Worm (Caenorhabditis elegans) whole organism, young adult: Measurements from ENCODE around the gene stg-2.

Source experiments
- B0019.2 ChIP-seq: fragments of 200-800 bp; sonication (Bioruptor generic); conservative IDR thresholded peaks from 2 replicates; pipeline ENCODE4 v1.3.6; 2022; ENCODE audit warnings: missing genetic modification reagents, missing genetic modification characterization, missing compliant biosample characterization
- B0035.1 ChIP-seq: sonication (generic microtip); optimal IDR thresholded peaks from 2 replicates; lab custom pipeline; 2016; ENCODE audit warnings: missing genetic modification characterization, mild to moderate bottlenecking, missing compliant biosample characterization, missing genotype, missing genetic modification reagents
- B0336.3 ChIP-seq: fragments of 200-800 bp; sonication (Bioruptor generic); IDR thresholded peaks from 2 replicates; pipeline ENCODE4 v1.3.6; 2022; ENCODE audit warnings: missing genetic modification characterization, missing compliant biosample characterization
- F22D6.2 ChIP-seq: sonication (generic microtip); optimal IDR thresholded peaks from 2 replicates; lab custom pipeline; 2016; ENCODE audit warnings: mild to moderate bottlenecking, missing genetic modification characterization, missing compliant biosample characterization
- F33H1.4 ChIP-seq: fragments of 200-800 bp; sonication (Bioruptor generic); IDR thresholded peaks from 2 replicates; pipeline ENCODE4 v1.3.6; 2022; ENCODE audit warnings: missing genetic modification reagents, missing genetic modification characterization, missing compliant biosample characterization
- F37B4.10 ChIP-seq: fragments of 200-800 bp; sonication (Bioruptor generic); IDR thresholded peaks from 2 replicates; pipeline ENCODE4 v1.3.6; 2022; ENCODE audit warnings: missing genetic modification characterization, missing compliant biosample characterization
- F39B2.1 ChIP-seq: fragments of 200-800 bp; sonication (Bioruptor generic); IDR thresholded peaks from 2 replicates; pipeline ENCODE4 v1.3.6; 2022; ENCODE audit warnings: missing genetic modification reagents, missing genetic modification characterization, missing compliant biosample characterization
- T26A5.8 ChIP-seq: sonication (generic microtip); optimal IDR thresholded peaks from 2 replicates; lab custom pipeline; 2016; ENCODE audit warnings: missing genetic modification characterization, missing compliant biosample characterization
- Y67H2A.10 ChIP-seq: fragments of 200-800 bp; sonication (Bioruptor generic); conservative IDR thresholded peaks from 2 replicates; pipeline ENCODE4 v1.3.6; 2022; ENCODE audit warnings: missing genetic modification reagents, missing genetic modification characterization, missing compliant biosample characterization
- akir-1 ChIP-seq: fragments of 200-800 bp; sonication (Bioruptor generic); optimal IDR thresholded peaks from 2 replicates; lab custom pipeline; 2018; ENCODE audit warnings: mild to moderate bottlenecking, missing genetic modification characterization, moderate library complexity, missing compliant biosample characterization
- atf-7 ChIP-seq: sonication (generic microtip); optimal IDR thresholded peaks from 2 replicates; lab custom pipeline; 2017; ENCODE audit warnings: mild to moderate bottlenecking, missing genetic modification characterization, missing compliant biosample characterization
- attf-6 ChIP-seq: fragments of 200-800 bp; sonication (Bioruptor generic); IDR thresholded peaks from 2 replicates; pipeline ENCODE4 v1.3.6; 2022; ENCODE audit warnings: missing genetic modification reagents, missing genetic modification characterization, missing compliant biosample characterization
- bed-1 ChIP-seq: fragments of 200-800 bp; sonication (Bioruptor generic); IDR thresholded peaks from 2 replicates; pipeline ENCODE4 v1.3.6; 2022; ENCODE audit warnings: missing genetic modification reagents, missing genetic modification characterization, missing compliant biosample characterization
- bed-2 ChIP-seq: fragments of 200-800 bp; sonication (Bioruptor generic); IDR thresholded peaks from 2 replicates; pipeline ENCODE4 v1.3.6; 2022; ENCODE audit warnings: missing genetic modification reagents, missing genetic modification characterization, missing compliant biosample characterization
- ccch-3 ChIP-seq: fragments of 200-800 bp; sonication (Bioruptor generic); optimal IDR thresholded peaks from 2 replicates; lab custom pipeline; 2018; ENCODE audit warnings: mild to moderate bottlenecking, missing genetic modification characterization, missing compliant biosample characterization
- cebp-1 ChIP-seq, 2 experiments: fragments of 200-800 bp in 1 of 2; sonication (Bioruptor generic) in 1 of 2; sonication (generic microtip) in 1 of 2; IDR thresholded peaks in 1 of 2; optimal IDR thresholded peaks in 1 of 2; 2 replicates each; pipeline versions ENCODE4 v1.3.6 to Lab custom; 2017 to 2022; ENCODE audit warnings: missing compliant biosample characterization in 2 of 2, missing genetic modification characterization in 2 of 2, mild to moderate bottlenecking in 1 of 2, missing genetic modification reagents in 1 of 2, moderate library complexity in 1 of 2
- ceh-27 ChIP-seq: fragments of 200-800 bp; sonication (Bioruptor generic); optimal IDR thresholded peaks from 2 replicates; lab custom pipeline; 2018; ENCODE audit warnings: mild to moderate bottlenecking, missing genetic modification characterization, moderate library complexity, missing compliant biosample characterization
- die-1 ChIP-seq: sonication (generic microtip); optimal IDR thresholded peaks from 2 replicates; lab custom pipeline; 2016; ENCODE audit warnings: missing genotype, mild to moderate bottlenecking, missing genetic modification characterization, missing compliant biosample characterization
- dox-1 ChIP-seq: fragments of 200-800 bp; sonication (Bioruptor generic); IDR thresholded peaks from 2 replicates; pipeline ENCODE4 v1.3.6; 2022; ENCODE audit warnings: missing genetic modification reagents, missing genetic modification characterization, missing compliant biosample characterization
- dpff-1 ChIP-seq: sonication (generic microtip); optimal IDR thresholded peaks from 2 replicates; lab custom pipeline; 2017; ENCODE audit warnings: mild to moderate bottlenecking, missing genetic modification characterization, missing compliant biosample characterization
- dpl-1 ChIP-seq: fragments of 150-350 bp; optimal IDR thresholded peaks from 2 replicates; lab custom pipeline; 2014; ENCODE audit warnings: missing biosample characterization, missing genetic modification reagents, missing genetic modification characterization
- egl-18 ChIP-seq: fragments of 200-800 bp; sonication (Bioruptor generic); IDR thresholded peaks from 2 replicates; pipeline ENCODE4 v1.3.6; 2022; ENCODE audit warnings: missing genetic modification reagents, missing genetic modification characterization, missing compliant biosample characterization
- egl-44 ChIP-seq: fragments of 200-800 bp; sonication (Bioruptor generic); IDR thresholded peaks from 2 replicates; pipeline ENCODE4 v1.3.6; 2022; ENCODE audit warnings: missing genetic modification reagents, missing genetic modification characterization, missing compliant biosample characterization
- hmg-20 ChIP-seq: fragments of 200-800 bp; sonication (Bioruptor generic); IDR thresholded peaks from 2 replicates; pipeline ENCODE4 v1.3.6; 2022; ENCODE audit warnings: missing genetic modification reagents, missing genetic modification characterization, missing compliant biosample characterization
- lin-26 ChIP-seq: fragments of 200-800 bp; sonication (Bioruptor generic); IDR thresholded peaks from 2 replicates; pipeline ENCODE4 v1.3.6; 2022; ENCODE audit warnings: missing genetic modification reagents, missing genetic modification characterization, missing compliant biosample characterization
- lin-40 ChIP-seq: sonication (generic microtip); optimal IDR thresholded peaks from 2 replicates; lab custom pipeline; 2016; ENCODE audit warnings: missing genetic modification characterization, mild to moderate bottlenecking, missing compliant biosample characterization, missing genotype, missing genetic modification reagents
- lin-54 ChIP-seq: fragments of 200-800 bp; sonication (Bioruptor generic); optimal IDR thresholded peaks from 2 replicates; lab custom pipeline; 2018; ENCODE audit warnings: mild to moderate bottlenecking, missing genetic modification characterization, missing compliant biosample characterization
- mes-4 ChIP-seq: sonication (generic microtip); optimal IDR thresholded peaks from 2 replicates; lab custom pipeline; 2016; ENCODE audit warnings: missing genotype, missing genetic modification characterization, missing compliant biosample characterization
- mxl-1 ChIP-seq: sonication (generic microtip); optimal IDR thresholded peaks from 2 replicates; lab custom pipeline; 2016; ENCODE audit warnings: missing genetic modification characterization, missing compliant biosample characterization
- nfyb-1 ChIP-seq: fragments of 200-800 bp; sonication (Bioruptor generic); IDR thresholded peaks from 2 replicates; pipeline ENCODE4 v1.3.6; 2022; ENCODE audit warnings: missing genetic modification reagents, missing genetic modification characterization, missing compliant biosample characterization
- nhr-120 ChIP-seq: fragments of 200-800 bp; sonication (Bioruptor generic); IDR thresholded peaks from 2 replicates; pipeline ENCODE4 v1.3.6; 2022; ENCODE audit warnings: missing genetic modification characterization, missing compliant biosample characterization
- nhr-179 ChIP-seq: sonication (generic microtip); optimal IDR thresholded peaks from 2 replicates; lab custom pipeline; 2016; ENCODE audit warnings: mild to moderate bottlenecking, missing genetic modification characterization, missing compliant biosample characterization
- nhr-80 ChIP-seq: sonication (generic microtip); optimal IDR thresholded peaks from 2 replicates; lab custom pipeline; 2016; ENCODE audit warnings: missing genetic modification characterization, missing compliant biosample characterization
- nhr-90 ChIP-seq: sonication (generic microtip); optimal IDR thresholded peaks from 2 replicates; lab custom pipeline; 2016; ENCODE audit warnings: missing genotype, mild to moderate bottlenecking, missing genetic modification characterization, missing compliant biosample characterization
- pha-4 ChIP-seq: fragments of 150-350 bp; sonication (generic microtip); optimal IDR thresholded peaks from 2 replicates; lab custom pipeline; 2014; ENCODE audit warnings: missing biosample characterization, missing genetic modification reagents, missing genetic modification characterization
- rcor-1 ChIP-seq: fragments of 200-800 bp; sonication (Bioruptor generic); IDR thresholded peaks from 2 replicates; pipeline ENCODE4 v1.3.6; 2022; ENCODE audit warnings: missing genetic modification reagents, missing genetic modification characterization, missing compliant biosample characterization
- snpc-4 ChIP-seq, 5 experiments: fragments of 150-350 bp in 1 of 5; sonication (generic microtip) in 4 of 5; optimal IDR thresholded peaks; 2 replicates each; lab custom pipeline; 2014 to 2018; ENCODE audit warnings: missing genetic modification characterization in 5 of 5, missing biosample characterization in 3 of 5, antibody characterized with exemption in 2 of 5, mild to moderate bottlenecking in 2 of 5, missing compliant biosample characterization in 2 of 5, missing genotype in 2 of 5, moderate library complexity in 2 of 5, missing genetic modification reagents in 1 of 5
- somi-1 ChIP-seq: fragments of 200-800 bp; sonication (Bioruptor generic); optimal IDR thresholded peaks from 2 replicates; lab custom pipeline; 2018; ENCODE audit warnings: mild to moderate bottlenecking, missing genetic modification characterization, missing compliant biosample characterization
- tbx-9 ChIP-seq: sonication (generic microtip); optimal IDR thresholded peaks from 2 replicates; lab custom pipeline; 2016; ENCODE audit warnings: borderline replicate concordance, missing genetic modification characterization, inconsistent platforms, missing compliant biosample characterization
- unc-62 ChIP-seq: fragments of 150-350 bp; optimal IDR thresholded peaks from 2 replicates; lab custom pipeline; 2014; ENCODE audit warnings: missing biosample characterization, missing genetic modification reagents, missing genetic modification characterization
- zfh-2 ChIP-seq: fragments of 200-800 bp; sonication (Bioruptor generic); conservative IDR thresholded peaks from 2 replicates; pipeline ENCODE4 v1.3.6; 2022; ENCODE audit warnings: missing genetic modification reagents, missing genetic modification characterization, missing compliant biosample characterization
- ztf-26 ChIP-seq: sonication (generic microtip); optimal IDR thresholded peaks from 2 replicates; lab custom pipeline; 2017; ENCODE audit warnings: missing genetic modification characterization, missing compliant biosample characterization
- ztf-28 ChIP-seq: fragments of 200-800 bp; sonication (Bioruptor generic); IDR thresholded peaks from 2 replicates; pipeline ENCODE4 v1.3.6; 2022; ENCODE audit warnings: missing genetic modification reagents, missing genetic modification characterization, missing compliant biosample characterization
- ztf-6 ChIP-seq: fragments of 200-800 bp; sonication (Bioruptor generic); IDR thresholded peaks from 2 replicates; pipeline ENCODE4 v1.3.6; 2022; ENCODE audit warnings: missing genetic modification reagents, missing genetic modification characterization, missing compliant biosample characterization

The stg-2 gene

ce11 chrX:8676088-8676779, 32.5 kb upstream of the stg-2 start (continued):
- no peak for TF ChIP-seq snpc-4 (GFP tag; optimal IDR thresholded peaks at IDR 0.05; lab: Kevin White, UChicago)
- no peak for TF ChIP-seq snpc-4 (tag; optimal IDR thresholded peaks at IDR 0.05; lab: Kevin White, UChicago)
- TF ChIP-seq ztf-26 (tag; lab: Kevin White, UChicago) = peak; percentile 73
- TF ChIP-seq zfh-2 = no peak
- TF ChIP-seq cebp-1 (GFP tag; IDR thresholded peaks at IDR 0.05; lab: Robert Waterston, UW) = no peak
- peak; percentile 52 for TF ChIP-seq cebp-1 (tag; optimal IDR thresholded peaks at IDR 0.05; lab: Kevin White, UChicago)
- no peak for TF ChIP-seq ceh-27 (GFP tag; lab: Kevin White, UChicago)
- no peak for TF ChIP-seq F33H1.4
- no peak for TF ChIP-seq egl-18 (GFP tag; lab: Robert Waterston, UW)
- no peak for TF ChIP-seq ztf-28
- peak; percentile 31 for TF ChIP-seq atf-7
- no peak for TF ChIP-seq tbx-9 (tag; lab: Kevin White, UChicago)
- no peak for TF ChIP-seq attf-6 (GFP tag; lab: Robert Waterston, UW)
- TF ChIP-seq nhr-80 (tag; lab: Kevin White, UChicago) = peak; percentile 88
- TF ChIP-seq F37B4.10 = no peak
- no peak for TF ChIP-seq ztf-6
- TF ChIP-seq dpff-1 (tag; lab: Kevin White, UChicago) = no peak
- TF ChIP-seq F39B2.1 = no peak
- TF ChIP-seq bed-1 (GFP tag; lab: Robert Waterston, UW) = no peak
- peak; percentile 34; the same call in 1 of the 2 replicates for TF ChIP-seq lin-26 (GFP tag; lab: Robert Waterston, UW)
- no peak for TF ChIP-seq unc-62 (GFP tag; lab: Kevin White, UChicago)
- peak; percentile 52 for TF ChIP-seq die-1 (tag; lab: Kevin White, UChicago)
- peak; percentile 64 for TF ChIP-seq lin-40 (tag; lab: Kevin White, UChicago)
- no peak for TF ChIP-seq bed-2 (GFP tag; lab: Robert Waterston, UW)
- no peak for TF ChIP-seq nhr-120 (GFP tag; lab: Robert Waterston, UW)
- peak; percentile 64 for TF ChIP-seq somi-1 (GFP tag; lab: Kevin White, UChicago)
- no peak for TF ChIP-seq T26A5.8 (tag; lab: Kevin White, UChicago)
- no peak for TF ChIP-seq mes-4
- no peak for TF ChIP-seq Y67H2A.10
- TF ChIP-seq egl-44 = 0 out of 2 replicates have a peak, but pooled peaks have one; percentile 48
- no peak for TF ChIP-seq hmg-20 (GFP tag; lab: Robert Waterston, UW)
- no peak for TF ChIP-seq dpl-1
- no peak for TF ChIP-seq pha-4 (tag; lab: Kevin White, UChicago)
- no peak for TF ChIP-seq nfyb-1 (GFP tag; lab: Robert Waterston, UW)

ce11 chrX:8675151-8675550, 31.4 kb upstream of the stg-2 start:
- TF ChIP-seq lin-54 (GFP tag; lab: Kevin White, UChicago) (no peak), nhr-90 (tag; lab: Kevin White, UChicago) (no peak), nhr-179 (no peak), akir-1 (GFP tag; lab: Kevin White, UChicago) (no peak), dox-1 (no peak), rcor-1 (GFP tag; lab: Robert Waterston, UW) (no peak), F22D6.2 (tag; lab: Kevin White, UChicago) (no peak), B0019.2 (no peak), B0336.3 (GFP tag; lab: Robert Waterston, UW) (no peak), B0035.1 (no peak), die-1 (tag; lab: Kevin White, UChicago) (no peak), ccch-3 (GFP tag; lab: Kevin White, UChicago) (no peak), mxl-1 (tag; lab: Kevin White, UChicago) (no peak)
